Worm (Caenorhabditis elegans) whole organism, mixed stage, embryonic: Measurements from ENCODE around the gene lev-9.
A peak's percentile ranks its signal among the peaks of the same experiment; 100 is the strongest.

Experiments
- M03D4.4 ChIP-seq: sonication (generic microtip); optimal IDR thresholded peaks from 2 replicates; lab custom pipeline; 2017; ENCODE audit warnings: mild to moderate bottlenecking, missing genetic modification characterization, missing compliant biosample characterization
- bed-3 ChIP-seq: fragments of 200-800 bp; sonication (Bioruptor generic); optimal IDR thresholded peaks from 3 replicates; lab custom pipeline; 2018; ENCODE audit warnings: mild to moderate bottlenecking, missing genetic modification characterization, moderate library complexity, missing compliant biosample characterization
- blmp-1 ChIP-seq: fragments of 150-350 bp; optimal IDR thresholded peaks from 2 replicates; lab custom pipeline; 2014; ENCODE audit warnings: missing biosample characterization, missing genetic modification characterization
- ceh-39 ChIP-seq: fragments of 150-350 bp; optimal IDR thresholded peaks from 2 replicates; lab custom pipeline; 2014; ENCODE audit warnings: missing biosample characterization, missing genetic modification characterization
- ceh-43 ChIP-seq: fragments of 200-800 bp; sonication (Bioruptor generic); optimal IDR thresholded peaks from 2 replicates; lab custom pipeline; 2018; ENCODE audit warnings: mild to moderate bottlenecking, missing genetic modification characterization, moderate library complexity, missing compliant biosample characterization
- ceh-83 ChIP-seq: fragments of 200-800 bp; sonication (Bioruptor generic); optimal IDR thresholded peaks from 2 replicates; lab custom pipeline; 2018; ENCODE audit warnings: mild to moderate bottlenecking, missing genetic modification characterization, missing compliant biosample characterization
- ces-1 ChIP-seq: fragments of 150-350 bp; optimal IDR thresholded peaks from 2 replicates; lab custom pipeline; 2014; ENCODE audit warnings: missing biosample characterization, missing genetic modification reagents, missing genetic modification characterization
- cnd-1 ChIP-seq: fragments of 200-800 bp; sonication (Bioruptor generic); optimal IDR thresholded peaks from 2 replicates; lab custom pipeline; 2018; ENCODE audit warnings: mild to moderate bottlenecking, missing genetic modification characterization, missing compliant biosample characterization
- drap-1 ChIP-seq: fragments of 200-800 bp; sonication (Bioruptor generic); optimal IDR thresholded peaks from 3 replicates; lab custom pipeline; 2018; ENCODE audit warnings: mild to moderate bottlenecking, missing genetic modification characterization, missing compliant biosample characterization
- elt-1 ChIP-seq: sonication (generic microtip); optimal IDR thresholded peaks from 2 replicates; lab custom pipeline; 2017; ENCODE audit warnings: missing genetic modification characterization, mild to moderate bottlenecking, missing compliant biosample characterization, antibody characterized with exemption, moderate library complexity, borderline replicate concordance; ENCODE audit not compliant: insufficient read depth
- elt-3 ChIP-seq: fragments of 150-350 bp; optimal IDR thresholded peaks from 2 replicates; lab custom pipeline; 2014; ENCODE audit warnings: missing biosample characterization, missing genetic modification characterization
- flh-1 ChIP-seq: fragments of 200-800 bp; sonication (Bioruptor generic); optimal IDR thresholded peaks from 2 replicates; lab custom pipeline; 2018; ENCODE audit warnings: mild to moderate bottlenecking, missing genetic modification characterization, moderate library complexity, missing compliant biosample characterization
- ham-2 ChIP-seq: fragments of 200-800 bp; sonication (Bioruptor generic); optimal IDR thresholded peaks from 2 replicates; lab custom pipeline; 2018; ENCODE audit warnings: mild to moderate bottlenecking, missing genetic modification characterization, missing compliant biosample characterization
- hlh-1 ChIP-seq: fragments of 150-350 bp; optimal IDR thresholded peaks from 2 replicates; lab custom pipeline; 2014; ENCODE audit warnings: missing biosample characterization, missing genetic modification reagents, missing genetic modification characterization
- lin-13 ChIP-seq: fragments of 150-350 bp; optimal IDR thresholded peaks from 2 replicates; lab custom pipeline; 2014; ENCODE audit warnings: missing biosample characterization, missing genetic modification characterization
- lin-32 ChIP-seq: fragments of 200-800 bp; sonication (Bioruptor generic); optimal IDR thresholded peaks from 2 replicates; lab custom pipeline; 2018; ENCODE audit warnings: mild to moderate bottlenecking, missing genetic modification characterization, missing compliant biosample characterization
- lsy-2 ChIP-seq: fragments of 150-350 bp; optimal IDR thresholded peaks from 2 replicates; lab custom pipeline; 2014; ENCODE audit warnings: missing biosample characterization, missing genetic modification characterization
- mab-5 ChIP-seq: fragments of 150-350 bp; optimal IDR thresholded peaks from 2 replicates; lab custom pipeline; 2014; ENCODE audit warnings: missing biosample characterization, missing genetic modification characterization
- mep-1 ChIP-seq: fragments of 150-350 bp; optimal IDR thresholded peaks from 2 replicates; lab custom pipeline; 2017; ENCODE audit warnings: missing biosample characterization, missing genetic modification reagents, missing genetic modification characterization, inconsistent platforms
- mls-2 ChIP-seq: sonication (generic microtip); optimal IDR thresholded peaks from 2 replicates; lab custom pipeline; 2016; ENCODE audit warnings: mild to moderate bottlenecking, missing genetic modification characterization, moderate library complexity, missing compliant biosample characterization
- nhr-12 ChIP-seq: fragments of 150-350 bp; optimal IDR thresholded peaks from 2 replicates; lab custom pipeline; 2014; ENCODE audit warnings: missing biosample characterization, missing genetic modification characterization
- nhr-2 ChIP-seq: fragments of 150-350 bp; optimal IDR thresholded peaks from 2 replicates; lab custom pipeline; 2014; ENCODE audit warnings: missing biosample characterization, missing genetic modification characterization
- nhr-237 ChIP-seq: fragments of 150-350 bp; optimal IDR thresholded peaks from 2 replicates; lab custom pipeline; 2014; ENCODE audit warnings: missing biosample characterization, missing genetic modification characterization
- nhr-28 ChIP-seq: fragments of 150-350 bp; optimal IDR thresholded peaks from 2 replicates; lab custom pipeline; 2014; ENCODE audit warnings: missing biosample characterization, missing genetic modification characterization
- nhr-76 ChIP-seq: sonication (generic microtip); optimal IDR thresholded peaks from 2 replicates; lab custom pipeline; 2017; ENCODE audit warnings: missing biosample characterization, missing genetic modification characterization
- pha-4 ChIP-seq: fragments of 150-350 bp; optimal IDR thresholded peaks from 2 replicates; lab custom pipeline; 2018; ENCODE audit warnings: missing biosample characterization, missing genetic modification reagents, missing genetic modification characterization
- sem-2 ChIP-seq: fragments of 200-800 bp; sonication (Bioruptor generic); optimal IDR thresholded peaks from 2 replicates; lab custom pipeline; 2018; ENCODE audit warnings: mild to moderate bottlenecking, missing genetic modification characterization, missing compliant biosample characterization
- snpc-4 ChIP-seq: fragments of 150-350 bp; optimal IDR thresholded peaks from 2 replicates; lab custom pipeline; 2014; ENCODE audit warnings: missing biosample characterization, missing genetic modification characterization
- sptf-1 ChIP-seq: sonication (generic microtip); optimal IDR thresholded peaks from 2 replicates; lab custom pipeline; 2017; ENCODE audit warnings: mild to moderate bottlenecking, missing genetic modification characterization, moderate library complexity, missing compliant biosample characterization
- tbx-8 ChIP-seq: fragments of 200-800 bp; sonication (Bioruptor generic); optimal IDR thresholded peaks from 2 replicates; lab custom pipeline; 2018; ENCODE audit warnings: mild to moderate bottlenecking, missing genetic modification characterization, moderate library complexity, missing compliant biosample characterization
- unc-120 ChIP-seq: sonication (generic microtip); optimal IDR thresholded peaks from 2 replicates; lab custom pipeline; 2017; ENCODE audit warnings: missing genetic modification characterization, missing compliant biosample characterization; ENCODE audit not compliant: poor library complexity, severe bottlenecking
- unc-62 ChIP-seq: fragments of 150-350 bp; optimal IDR thresholded peaks from 2 replicates; lab custom pipeline; 2014; ENCODE audit warnings: missing biosample characterization, missing genetic modification reagents, missing genetic modification characterization
- zip-8 ChIP-seq: fragments of 150-350 bp; optimal IDR thresholded peaks from 2 replicates; lab custom pipeline; 2014; ENCODE audit warnings: missing biosample characterization, missing genetic modification characterization
- ztf-11 ChIP-seq: fragments of 150-350 bp; optimal IDR thresholded peaks from 2 replicates; lab custom pipeline; 2014; ENCODE audit warnings: missing biosample characterization, missing genetic modification characterization

lev-9 gene

ce11 chrX:6291632-6292031, at the start of gene lev-9:
Gene lev-9 (minus strand): TSS chrX:6291732.
- no peak for TF ChIP-seq nhr-2 (tag; lab: Kevin White, UChicago)
- peak; percentile 56 for TF ChIP-seq hlh-1 (tag; lab: Kevin White, UChicago)
- TF ChIP-seq zip-8 (tag; lab: Kevin White, UChicago): no peak

ce11 chrX:6338446-6338845, 46.9 kb upstream of the lev-9 start:
- TF ChIP-seq lin-32 (GFP tag; lab: Kevin White, UChicago) (no peak), tbx-8 (GFP tag; lab: Kevin White, UChicago) (no peak), nhr-76 (tag; lab: Kevin White, UChicago) (no peak), pha-4 (tag; lab: Kevin White, UChicago) (no peak), M03D4.4 (no peak), mep-1 (tag; lab: Kevin White, UChicago) (no peak), ceh-39 (tag; lab: Kevin White, UChicago) (no peak), drap-1 (GFP tag; lab: Kevin White, UChicago) (no peak), unc-62 (GFP tag; lab: Kevin White, UChicago) (no peak), ceh-83 (no peak), blmp-1 (no peak), mab-5 (tag; lab: Kevin White, UChicago) (no peak), mls-2 (no peak), sem-2 (GFP tag; lab: Kevin White, UChicago) (no peak), nhr-12 (tag; lab: Kevin White, UChicago) (no peak), nhr-28 (no peak), ham-2 (no peak), ztf-11 (tag; lab: Kevin White, UChicago) (no peak), ceh-43 (GFP tag; lab: Kevin White, UChicago) (no peak), flh-1 (GFP tag; lab: Kevin White, UChicago) (no peak)

- no peak for TF ChIP-seq lin-13 (tag; lab: Kevin White, UChicago)
- no peak for TF ChIP-seq ceh-83
- TF ChIP-seq elt-3 (tag; lab: Kevin White, UChicago): no peak
- TF ChIP-seq pha-4 (tag; lab: Kevin White, UChicago): no peak
- no peak for TF ChIP-seq ceh-39 (tag; lab: Kevin White, UChicago)
- no peak for TF ChIP-seq nhr-237 (tag; lab: Kevin White, UChicago)
- TF ChIP-seq ztf-11 (tag; lab: Kevin White, UChicago): no peak
- TF ChIP-seq unc-120 (tag; lab: Kevin White, UChicago): no peak
- no peak for TF ChIP-seq mls-2
- no peak for TF ChIP-seq hlh-1 (tag; lab: Kevin White, UChicago)
- no peak for TF ChIP-seq lin-32 (GFP tag; lab: Kevin White, UChicago)
- TF ChIP-seq sptf-1 (tag; lab: Kevin White, UChicago): no peak
- TF ChIP-seq ces-1 (GFP tag; lab: Kevin White, UChicago): no peak
- TF ChIP-seq mab-5 (tag; lab: Kevin White, UChicago): no peak
These were observed 46.4 kb upstream of the lev-9 start, which contains the start of gene C03B1.13 for ce11 chrX:6337951-6338350. Gene C03B1.13 (minus strand): TSS chrX:6338051.

- TF ChIP-seq ceh-83: no peak
- TF ChIP-seq nhr-12 (tag; lab: Kevin White, UChicago): no peak
- TF ChIP-seq flh-1 (GFP tag; lab: Kevin White, UChicago): no peak
- TF ChIP-seq nhr-76 (tag; lab: Kevin White, UChicago): no peak
- no peak for TF ChIP-seq lin-32 (GFP tag; lab: Kevin White, UChicago)
- TF ChIP-seq elt-3 (tag; lab: Kevin White, UChicago): no peak
- TF ChIP-seq bed-3 (GFP tag; lab: Kevin White, UChicago): no peak
- TF ChIP-seq lsy-2 (tag; lab: Kevin White, UChicago): no peak
- no peak for TF ChIP-seq ham-2
- TF ChIP-seq tbx-8 (GFP tag; lab: Kevin White, UChicago): no peak
- no peak for TF ChIP-seq nhr-28
- TF ChIP-seq elt-1: no peak
- TF ChIP-seq cnd-1: no peak
- TF ChIP-seq ceh-43 (GFP tag; lab: Kevin White, UChicago): no peak
- no peak for TF ChIP-seq sptf-1 (tag; lab: Kevin White, UChicago)
- TF ChIP-seq unc-62 (GFP tag; lab: Kevin White, UChicago): no peak
- TF ChIP-seq snpc-4: no peak
- no peak for TF ChIP-seq pha-4 (tag; lab: Kevin White, UChicago)
- no peak for TF ChIP-seq nhr-237 (tag; lab: Kevin White, UChicago)
These were observed 45.8 kb upstream of the lev-9 start for ce11 chrX:6337338-6337737.
